Fruit fly (Drosophila melanogaster): Measurements from ENCODE around the gene CG31086.

Gene CG31086

dm6 chr3R:26172040-26172439, 13.0 kb upstream of the CG31086 start:
- TF ChIP-seq CG2889 (GFP tag; IDR thresholded peaks at IDR 0.05): no peak
- peak; percentile 65 for TF ChIP-seq HHEX (GFP tag; optimal IDR thresholded peaks at IDR 0.05)
- no peak for TF ChIP-seq CG6683 (GFP tag; optimal IDR thresholded peaks at IDR 0.05)
- no peak for TF ChIP-seq peb (GFP tag; IDR thresholded peaks at IDR 0.05)
- no peak for TF ChIP-seq danr (GFP tag; IDR thresholded peaks at IDR 0.05)
- TF ChIP-seq Dip2 (GFP tag; IDR thresholded peaks at IDR 0.05): no peak
- no peak for TF ChIP-seq Dfd (GFP tag; optimal IDR thresholded peaks at IDR 0.05)
- TF ChIP-seq Hr78 (GFP tag; optimal IDR thresholded peaks at IDR 0.05): no peak
- TF ChIP-seq wdn (GFP tag; IDR thresholded peaks at IDR 0.05): no peak
- TF ChIP-seq shn (GFP tag; optimal IDR thresholded peaks at IDR 0.05): no peak
- TF ChIP-seq CG10431 (GFP tag; optimal IDR thresholded peaks at IDR 0.05): no peak
- no peak; the same call in 1 of the 2 replicates for TF ChIP-seq HLH3B (GFP tag; IDR thresholded peaks at IDR 0.05)
- TF ChIP-seq Sin3A (optimal IDR thresholded peaks at IDR 0.05): no peak
- peak; percentile 10 for TF ChIP-seq CG7786 (GFP tag; optimal IDR thresholded peaks at IDR 0.05)
- TF ChIP-seq fd3F (GFP tag; optimal IDR thresholded peaks at IDR 0.05): no peak
- TF ChIP-seq Drgx (GFP tag; IDR thresholded peaks at IDR 0.05): no peak
- peak; percentile 69 for TF ChIP-seq CG17359 (tag; optimal IDR thresholded peaks at IDR 0.05)
- peak; percentile 72 for TF ChIP-seq CG7839 (tag; optimal IDR thresholded peaks at IDR 0.05)
- TF ChIP-seq lilli (GFP tag; optimal IDR thresholded peaks at IDR 0.05): peak; percentile 56
- no peak for TF ChIP-seq tna (GFP tag; IDR thresholded peaks at IDR 0.05; ENCODE audit: partially characterized antibody)
- TF ChIP-seq tap (tag; optimal IDR thresholded peaks at IDR 0.05): peak; percentile 50
- TF ChIP-seq az2 (GFP tag; optimal IDR thresholded peaks at IDR 0.05): no peak
- TF ChIP-seq h (optimal IDR thresholded peaks at IDR 0.05): no peak
- TF ChIP-seq lmd (GFP tag; IDR thresholded peaks at IDR 0.05): no peak; the same call in none of the 2 replicates
- peak; percentile 40 for TF ChIP-seq CG13424 (tag; optimal IDR thresholded peaks at IDR 0.05)
- no peak for TF ChIP-seq CG2129 (GFP tag; IDR thresholded peaks at IDR 0.05; ENCODE audit: partially characterized antibody)
- no peak for TF ChIP-seq Mad (GFP tag; optimal IDR thresholded peaks at IDR 0.05)
- no peak for TF ChIP-seq CG42726 (GFP tag; IDR thresholded peaks at IDR 0.05; ENCODE audit: partially characterized antibody)
- TF ChIP-seq Jarid2 (GFP tag; optimal IDR thresholded peaks at IDR 0.05): no peak
- peak; percentile 19 for TF ChIP-seq CG1233 (GFP tag; optimal IDR thresholded peaks at IDR 0.05)
- TF ChIP-seq CG4707 (GFP tag; optimal IDR thresholded peaks at IDR 0.05): no peak
- TF ChIP-seq Optix (GFP tag; IDR thresholded peaks at IDR 0.05): no peak
- TF ChIP-seq bbx (GFP tag; IDR thresholded peaks at IDR 0.05; ENCODE audit: partially characterized antibody): no peak
- TF ChIP-seq CG4328 (GFP tag; optimal IDR thresholded peaks at IDR 0.05): peak; percentile 12
- TF ChIP-seq disco-r (GFP tag; optimal IDR thresholded peaks at IDR 0.05): no peak
- no peak; the same call in 3 of the 4 replicates for TF ChIP-seq Gug (GFP tag; IDR thresholded peaks at IDR 0.05)
- peak; percentile 22 for TF ChIP-seq CG9876 (GFP tag; optimal IDR thresholded peaks at IDR 0.05)
- no peak for TF ChIP-seq Gsc (GFP tag; IDR thresholded peaks at IDR 0.05)
- TF ChIP-seq Fer2 (tag; optimal IDR thresholded peaks at IDR 0.05): peak; percentile 22
- peak; percentile 55; the same call in 1 of the 2 replicates for TF ChIP-seq Atf6 (GFP tag; IDR thresholded peaks at IDR 0.05)
- TF ChIP-seq CG5245 (GFP tag; optimal IDR thresholded peaks at IDR 0.05): peak; percentile 46
- peak; percentile 57 for TF ChIP-seq CG6689 (GFP tag; IDR thresholded peaks at IDR 0.05)
- TF ChIP-seq hth (optimal IDR thresholded peaks at IDR 0.05): no peak
- no peak for TF ChIP-seq dan (GFP tag; IDR thresholded peaks at IDR 0.05)
- no peak for TF ChIP-seq gt (GFP tag; IDR thresholded peaks at IDR 0.05)
- TF ChIP-seq Bdp1 (GFP tag; optimal IDR thresholded peaks at IDR 0.05): no peak
- TF ChIP-seq CG2120 (GFP tag; optimal IDR thresholded peaks at IDR 0.05): peak; percentile 72
- peak; percentile 29 for TF ChIP-seq CG30403 (GFP tag; optimal IDR thresholded peaks at IDR 0.05)
- TF ChIP-seq CG16813 (GFP tag; IDR thresholded peaks at IDR 0.05; ENCODE audit: partially characterized antibody): no peak
- no peak for TF ChIP-seq Mes4 (GFP tag; optimal IDR thresholded peaks at IDR 0.05)
- no peak for TF ChIP-seq D19A (tag; optimal IDR thresholded peaks at IDR 0.05)
- TF ChIP-seq CG12071 (GFP tag; optimal IDR thresholded peaks at IDR 0.05): peak; percentile 55
- no peak for TF ChIP-seq CG10321 (GFP tag; IDR thresholded peaks at IDR 0.05)
